In genomic region chr3R:23601346-23601817, dm6 we compare ENCODE assay signal across 6 fruit fly cellular contexts.
TF ChIP-seq lines count a peak whose summit lies in the region.

No protein-coding gene starts in this region.

- TF ChIP-seq CTCF in whole organism, embryonic (GFP tag; optimal IDR thresholded peaks at IDR 0.05; lab: Kevin White, UChicago): no peak

TF ChIP-seq in whole organism, 6 proteins besides CTCF, POLR2A, EP300 and RAD21:
- TF ChIP-seq CG8478 (optimal IDR thresholded peaks at IDR 0.05; lab: Kevin White, UChicago) (peak; percentile 13), EcR (GFP tag; optimal IDR thresholded peaks at IDR 0.05; lab: Kevin White, UChicago) (peak; percentile 74 to 76), Dll (optimal IDR thresholded peaks at IDR 0.05; lab: Kevin White, UChicago) (no peak)
TF ChIP-seq in whole organism: peak in this region for 2.

TF ChIP-seq in whole organism, adult, 20 proteins besides CTCF, POLR2A, EP300 and RAD21:
- TF ChIP-seq CG1620 (GFP tag; optimal IDR thresholded peaks at IDR 0.05; lab: Kevin White, UChicago) (no peak), Mnt (GFP tag; optimal IDR thresholded peaks at IDR 0.05; lab: Kevin White, UChicago) (no peak), pad (GFP tag; optimal IDR thresholded peaks at IDR 0.05; lab: Kevin White, UChicago) (peak; percentile 86), bab1 (GFP tag; optimal IDR thresholded peaks at IDR 0.05; lab: Kevin White, UChicago) (peak; percentile 67), Clk (GFP tag; optimal IDR thresholded peaks at IDR 0.05; lab: Kevin White, UChicago) (no peak), kay (GFP tag; lab: Kevin White, UChicago; ENCODE audit: borderline replicate concordance) (no peak), CG14711 (tag; optimal IDR thresholded peaks at IDR 0.05; lab: Kevin White, UChicago) (no peak), CG7101 (tag; optimal IDR thresholded peaks at IDR 0.05; lab: Kevin White, UChicago) (no peak), cic (GFP tag; optimal IDR thresholded peaks at IDR 0.05; lab: Kevin White, UChicago) (peak; percentile 51), CG12768 (GFP tag; optimal IDR thresholded peaks at IDR 0.05; lab: Kevin White, UChicago) (no peak), Hr96 (GFP tag; optimal IDR thresholded peaks at IDR 0.05; lab: Kevin White, UChicago) (no peak), CG33017 (tag; optimal IDR thresholded peaks at IDR 0.05; lab: Kevin White, UChicago) (no peak), tj (GFP tag; optimal IDR thresholded peaks at IDR 0.05; lab: Kevin White, UChicago) (peak; percentile 22), CG11617 (GFP tag; optimal IDR thresholded peaks at IDR 0.05; lab: Kevin White, UChicago) (no peak), ovo (GFP tag; optimal IDR thresholded peaks at IDR 0.05; lab: Kevin White, UChicago) (peak; percentile 31), CG7045 (GFP tag; optimal IDR thresholded peaks at IDR 0.05; lab: Kevin White, UChicago) (no peak)

TF ChIP-seq in whole organism, embryonic, 481 proteins besides CTCF, POLR2A, EP300 and RAD21 (continues in another document):
- peak; percentile 54; the same call in 2 of the 3 replicates for TF ChIP-seq knrl (GFP tag; IDR thresholded peaks at IDR 0.05; lab: Robert Waterston, UW; ENCODE audit: partially characterized antibody)
- no peak for TF ChIP-seq CG6854 (GFP tag; optimal IDR thresholded peaks at IDR 0.05; lab: Kevin White, UChicago)
- TF ChIP-seq CG9437 (GFP tag; optimal IDR thresholded peaks at IDR 0.05; lab: Kevin White, UChicago): no peak
- TF ChIP-seq Ssrp (tag; optimal IDR thresholded peaks at IDR 0.05; lab: Kevin White, UChicago): no peak
- peak; percentile 63 for TF ChIP-seq bbx (GFP tag; IDR thresholded peaks at IDR 0.05; lab: Robert Waterston, UW; ENCODE audit: partially characterized antibody)
- TF ChIP-seq Hr39 (optimal IDR thresholded peaks at IDR 0.05; lab: Kevin White, UChicago): no peak
- no peak for TF ChIP-seq Meics (GFP tag; optimal IDR thresholded peaks at IDR 0.05; lab: Kevin White, UChicago)
- TF ChIP-seq CG34224 (GFP tag; IDR thresholded peaks at IDR 0.05; lab: Robert Waterston, UW; ENCODE audit: partially characterized antibody): peak; percentile 59; the same call in 2 of the 3 replicates
- TF ChIP-seq Bgb (GFP tag; IDR thresholded peaks at IDR 0.05; lab: Robert Waterston, UW; ENCODE audit: partially characterized antibody): peak; percentile 81
- peak; percentile 31 for TF ChIP-seq CG2116 (GFP tag; optimal IDR thresholded peaks at IDR 0.05; lab: Kevin White, UChicago)
- no peak for TF ChIP-seq repo (GFP tag; optimal IDR thresholded peaks at IDR 0.05; lab: Kevin White, UChicago)
- no peak for TF ChIP-seq tgo (GFP tag; IDR thresholded peaks at IDR 0.05; lab: Robert Waterston, UW)
- TF ChIP-seq CG4617 (GFP tag; optimal IDR thresholded peaks at IDR 0.05; lab: Kevin White, UChicago; ENCODE audit: borderline replicate concordance): no peak
- no peak for TF ChIP-seq CG3065 (GFP tag; optimal IDR thresholded peaks at IDR 0.05; lab: Kevin White, UChicago)
- TF ChIP-seq cg (GFP tag; optimal IDR thresholded peaks at IDR 0.05; lab: Kevin White, UChicago): no peak
- TF ChIP-seq CG1233 (GFP tag; optimal IDR thresholded peaks at IDR 0.05; lab: Kevin White, UChicago): no peak
- peak; percentile 48; the same call in 1 of the 2 replicates for TF ChIP-seq unc-4 (GFP tag; IDR thresholded peaks at IDR 0.05; lab: Robert Waterston, UW; ENCODE audit: partially characterized antibody)

TF ChIP-seq in whole organism, prepupa, 60 proteins besides CTCF, POLR2A, EP300 and RAD21 (continues in another document):
- no peak for TF ChIP-seq net (GFP tag; optimal IDR thresholded peaks at IDR 0.05; lab: Kevin White, UChicago)
- TF ChIP-seq spab (GFP tag; optimal IDR thresholded peaks at IDR 0.05; lab: Kevin White, UChicago): no peak
- TF ChIP-seq CG16779 (tag; optimal IDR thresholded peaks at IDR 0.05; lab: Kevin White, UChicago): no peak
- TF ChIP-seq CG32006 (GFP tag; optimal IDR thresholded peaks at IDR 0.05; lab: Kevin White, UChicago): no peak
- TF ChIP-seq CG31627 (GFP tag; optimal IDR thresholded peaks at IDR 0.05; lab: Kevin White, UChicago): no peak
- no peak for TF ChIP-seq Ets96B (tag; optimal IDR thresholded peaks at IDR 0.05; lab: Kevin White, UChicago)
- no peak for TF ChIP-seq CG10669 (GFP tag; optimal IDR thresholded peaks at IDR 0.05; lab: Kevin White, UChicago)
- no peak for TF ChIP-seq OdsH (GFP tag; optimal IDR thresholded peaks at IDR 0.05; lab: Kevin White, UChicago)
- TF ChIP-seq Gug (GFP tag; IDR thresholded peaks at IDR 0.05; lab: Robert Waterston, UW): no peak
- no peak for TF ChIP-seq Met (GFP tag; optimal IDR thresholded peaks at IDR 0.05; lab: Kevin White, UChicago)
- no peak for TF ChIP-seq salr (GFP tag; optimal IDR thresholded peaks at IDR 0.05; lab: Kevin White, UChicago)
- no peak for TF ChIP-seq Sox14 (GFP tag; optimal IDR thresholded peaks at IDR 0.05; lab: Kevin White, UChicago)
- TF ChIP-seq CG9139 (GFP tag; optimal IDR thresholded peaks at IDR 0.05; lab: Kevin White, UChicago): no peak
- TF ChIP-seq dac (GFP tag; optimal IDR thresholded peaks at IDR 0.05; lab: Kevin White, UChicago): no peak
- 0 out of 3 replicates have a peak, but pooled peaks have one; percentile 43 for TF ChIP-seq CG6163 (GFP tag; IDR thresholded peaks at IDR 0.05; lab: Robert Waterston, UW)
- TF ChIP-seq CG8319 (GFP tag; optimal IDR thresholded peaks at IDR 0.05; lab: Kevin White, UChicago): no peak
- no peak for TF ChIP-seq Sox15 (GFP tag; optimal IDR thresholded peaks at IDR 0.05; lab: Kevin White, UChicago)
- no peak for TF ChIP-seq dsx (GFP tag; optimal IDR thresholded peaks at IDR 0.05; lab: Kevin White, UChicago; ENCODE audit: poor library complexity, severe bottlenecking)
- no peak for TF ChIP-seq CG11294 (GFP tag; IDR thresholded peaks at IDR 0.05; lab: Robert Waterston, UW)
- no peak for TF ChIP-seq CG34406 (GFP tag; optimal IDR thresholded peaks at IDR 0.05; lab: Kevin White, UChicago)

TF ChIP-seq in whole organism, pupa, 21 proteins besides CTCF, POLR2A, EP300 and RAD21:
- TF ChIP-seq CG4496 (GFP tag; IDR thresholded peaks at IDR 0.05; lab: Robert Waterston, UW) (0 out of 3 replicates have a peak, but pooled peaks have one; percentile 55), D1 (tag; optimal IDR thresholded peaks at IDR 0.05; lab: Kevin White, UChicago) (no peak), EcR (GFP tag; optimal IDR thresholded peaks at IDR 0.05; lab: Kevin White, UChicago) (peak; percentile 92)

TF ChIP-seq in whole organism, wandering third instar larva, 38 proteins besides CTCF, POLR2A, EP300 and RAD21:
- TF ChIP-seq usp (GFP tag; optimal IDR thresholded peaks at IDR 0.05; lab: Kevin White, UChicago) (no peak), Dif (GFP tag; optimal IDR thresholded peaks at IDR 0.05; lab: Kevin White, UChicago; ENCODE audit: partially characterized antibody) (peak; percentile 30), Hr78 (GFP tag; optimal IDR thresholded peaks at IDR 0.05; lab: Kevin White, UChicago) (no peak), CrebA (GFP tag; optimal IDR thresholded peaks at IDR 0.05; lab: Kevin White, UChicago; ENCODE audit: borderline replicate concordance) (peak; percentile 21), fru (GFP tag; optimal IDR thresholded peaks at IDR 0.05; lab: Kevin White, UChicago) (no peak), Dfd (GFP tag; optimal IDR thresholded peaks at IDR 0.05; lab: Kevin White, UChicago) (no peak), CG9705 (GFP tag; optimal IDR thresholded peaks at IDR 0.05; lab: Kevin White, UChicago) (no peak), lola (GFP tag; optimal IDR thresholded peaks at IDR 0.05; lab: Kevin White, UChicago) (no peak), OdsH (GFP tag; optimal IDR thresholded peaks at IDR 0.05; lab: Kevin White, UChicago) (no peak), h (GFP tag; optimal IDR thresholded peaks at IDR 0.05; lab: Kevin White, UChicago) (peak; percentile 55), ey (GFP tag; optimal IDR thresholded peaks at IDR 0.05; lab: Kevin White, UChicago) (no peak), Jra (GFP tag; optimal IDR thresholded peaks at IDR 0.05; lab: Kevin White, UChicago) (no peak), Myc (optimal IDR thresholded peaks at IDR 0.05; lab: Kevin White, UChicago) (peak; percentile 81), woc (GFP tag; optimal IDR thresholded peaks at IDR 0.05; lab: Kevin White, UChicago) (no peak), N (GFP tag; optimal IDR thresholded peaks at IDR 0.05; lab: Kevin White, UChicago) (peak; percentile 33), br (GFP tag; optimal IDR thresholded peaks at IDR 0.05; lab: Kevin White, UChicago) (no peak), rgr (GFP tag; optimal IDR thresholded peaks at IDR 0.05; lab: Kevin White, UChicago) (no peak)
